Worm (Caenorhabditis elegans): Measurements from ENCODE around the gene C53D6.4.

C53D6.4 gene

DNA sequence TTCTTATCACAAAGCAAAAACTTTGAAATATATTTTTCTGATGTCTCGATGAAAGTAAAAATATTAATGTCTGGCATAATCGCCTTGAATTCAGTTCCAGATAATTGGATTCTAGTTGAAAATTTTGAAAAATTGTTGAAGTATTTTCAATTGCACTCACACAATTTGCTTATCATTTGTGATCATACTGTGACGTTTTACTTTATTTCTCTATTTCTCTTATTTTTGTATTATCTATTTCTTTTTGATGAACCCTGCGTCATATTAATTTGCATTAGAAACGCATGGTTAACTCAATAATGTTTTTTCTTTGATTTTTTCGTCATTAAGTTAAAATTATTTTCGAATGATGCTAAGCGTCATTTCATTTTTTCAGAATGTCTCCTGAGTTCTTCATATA, 10.5 kb downstream of the C53D6.4 start, which contains the start of gene C53D6.11:
Gene C53D6.11 (plus strand): TSS at position 328 of the 400 bp plus-strand sequence.
- TF ChIP-seq sdc-2 (tag; optimal IDR thresholded peaks at IDR 0.05) (no peak), ceh-30 (tag; optimal IDR thresholded peaks at IDR 0.05) (no peak), sox-2 (GFP tag; IDR thresholded peaks at IDR 0.05) (no peak), ceh-19 (GFP tag; optimal IDR thresholded peaks at IDR 0.05) (no peak), hlh-6 (tag; optimal IDR thresholded peaks at IDR 0.05) (no peak), pag-3 (tag; optimal IDR thresholded peaks at IDR 0.05; ENCODE audit: borderline replicate concordance) (no peak), elt-4 (tag; optimal IDR thresholded peaks at IDR 0.05) (no peak), fkh-6 (tag; optimal IDR thresholded peaks at IDR 0.05) (no peak), ref-2 (tag; optimal IDR thresholded peaks at IDR 0.05) (no peak), che-1 (tag; optimal IDR thresholded peaks at IDR 0.05) (no peak), nhr-232 (tag; optimal IDR thresholded peaks at IDR 0.05) (no peak), ceh-45 (GFP tag; IDR thresholded peaks at IDR 0.05) (no peak), eyg-1 (tag; optimal IDR thresholded peaks at IDR 0.05) (no peak), ama-1 (optimal IDR thresholded peaks at IDR 0.05) (no peak), mec-3 (tag; optimal IDR thresholded peaks at IDR 0.05; ENCODE audit: borderline replicate concordance) (no peak), odd-2 (tag; optimal IDR thresholded peaks at IDR 0.05) (no peak), npax-4 (tag; optimal IDR thresholded peaks at IDR 0.05) (no peak), pat-9 (tag; optimal IDR thresholded peaks at IDR 0.05) (no peak), pax-1 (tag; optimal IDR thresholded peaks at IDR 0.05) (no peak)

DNA sequence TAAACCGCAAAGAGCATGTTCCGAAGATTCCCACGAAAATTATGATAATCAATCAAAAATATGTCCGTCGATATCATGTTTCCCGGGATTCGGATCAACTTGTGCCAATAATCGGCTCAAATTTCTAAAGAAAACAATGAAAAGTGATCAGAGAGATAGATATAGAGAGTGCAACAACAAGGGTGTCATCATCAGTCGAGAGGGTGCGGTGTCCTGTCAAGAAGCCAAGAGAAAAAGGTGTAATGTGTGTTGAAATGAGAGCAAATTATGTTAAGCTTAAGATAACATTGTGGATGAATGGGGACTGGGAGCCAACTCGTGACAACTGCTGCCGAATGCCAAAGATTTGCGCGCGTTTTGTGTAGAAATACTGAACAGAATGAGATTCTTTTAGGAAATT, 12.8 kb downstream of the C53D6.4 start:
- no peak for TF ChIP-seq K02D7.2 (tag; optimal IDR thresholded peaks at IDR 0.05)
- peak; percentile 69 for TF ChIP-seq unc-55 (GFP tag; optimal IDR thresholded peaks at IDR 0.05)
- TF ChIP-seq ref-2 (tag; optimal IDR thresholded peaks at IDR 0.05), result no peak
- TF ChIP-seq rnt-1 (tag; optimal IDR thresholded peaks at IDR 0.05), result peak; percentile 51
- TF ChIP-seq ceh-34 (tag; optimal IDR thresholded peaks at IDR 0.05), result peak; percentile 74

DNA sequence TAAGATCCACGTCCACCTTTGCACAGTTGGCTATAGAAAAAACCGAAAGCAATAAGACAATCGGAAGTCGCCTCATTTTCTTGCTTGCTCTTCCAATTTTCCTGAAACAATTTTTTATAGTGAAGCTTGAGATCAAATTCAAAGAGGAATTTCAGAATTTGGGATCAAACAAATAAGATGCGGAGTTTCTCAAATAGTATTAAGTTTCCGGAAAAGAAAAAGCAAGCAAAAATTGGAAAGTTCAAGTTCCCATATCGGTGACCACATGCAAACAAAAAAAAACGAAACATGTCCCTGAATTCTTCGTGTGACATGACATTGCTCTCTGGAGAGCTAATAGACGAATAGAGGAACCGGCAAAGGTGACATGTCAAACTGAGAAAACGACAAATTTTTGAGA, 15.4 kb downstream of the C53D6.4 start, which contains the start of gene unc-129:
Gene unc-129 (minus strand): TSS at position 101 of the 400 bp plus-strand sequence.
- TF ChIP-seq K02D7.2 (tag; optimal IDR thresholded peaks at IDR 0.05) (no peak), hlh-13 (GFP tag; optimal IDR thresholded peaks at IDR 0.05) (no peak), zip-5 (tag; optimal IDR thresholded peaks at IDR 0.05) (no peak), tbx-2 (tag; optimal IDR thresholded peaks at IDR 0.05) (no peak), unc-55 (GFP tag; optimal IDR thresholded peaks at IDR 0.05) (no peak), ets-4 (tag; optimal IDR thresholded peaks at IDR 0.05) (no peak), ceh-45 (GFP tag; IDR thresholded peaks at IDR 0.05) (no peak), ztf-16 (tag; optimal IDR thresholded peaks at IDR 0.05) (no peak), mec-3 (tag; optimal IDR thresholded peaks at IDR 0.05; ENCODE audit: borderline replicate concordance) (no peak), ceh-30 (tag; optimal IDR thresholded peaks at IDR 0.05) (no peak), fkh-6 (tag; optimal IDR thresholded peaks at IDR 0.05) (no peak), unc-42 (tag; optimal IDR thresholded peaks at IDR 0.05) (no peak), fkh-10 (GFP tag; optimal IDR thresholded peaks at IDR 0.05) (no peak), ama-1 (optimal IDR thresholded peaks at IDR 0.05) (no peak)

DNA sequence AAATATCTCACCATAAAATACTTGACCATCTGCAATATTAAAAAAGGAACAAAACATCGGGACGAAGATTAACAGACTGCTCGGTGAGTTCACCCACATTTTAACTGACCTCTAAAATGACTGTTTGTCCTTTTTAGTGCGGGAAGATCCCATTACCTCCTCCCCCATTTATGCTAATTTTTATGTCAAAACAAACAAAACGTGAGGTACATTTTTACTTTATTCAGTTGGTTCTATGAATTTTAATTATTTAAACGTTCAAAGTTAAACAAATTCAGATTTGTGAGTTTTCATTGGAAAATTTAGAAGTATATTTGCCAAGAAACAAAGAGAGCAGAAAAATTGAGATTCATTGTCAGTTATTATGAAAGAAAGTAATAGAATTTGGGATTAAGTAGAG, 18.1 kb downstream of the C53D6.4 start, which contains the start of gene C53D6.8:
Gene C53D6.8 (minus strand): TSS at position 101 of the 400 bp plus-strand sequence.
- TF ChIP-seq ahr-1 (tag; optimal IDR thresholded peaks at IDR 0.05), result no peak
- no peak for TF ChIP-seq nhr-11 (tag; optimal IDR thresholded peaks at IDR 0.05)
- no peak for TF ChIP-seq eyg-1 (tag; optimal IDR thresholded peaks at IDR 0.05)
- no peak for TF ChIP-seq fkh-6 (tag; optimal IDR thresholded peaks at IDR 0.05)
- TF ChIP-seq unc-3 (GFP tag; conservative IDR thresholded peaks at IDR 0.05), result no peak
- TF ChIP-seq unc-3 (tag; optimal IDR thresholded peaks at IDR 0.05), result no peak
- TF ChIP-seq che-1 (tag; optimal IDR thresholded peaks at IDR 0.05), result no peak
- no peak for TF ChIP-seq hlh-13 (GFP tag; optimal IDR thresholded peaks at IDR 0.05)
- no peak for TF ChIP-seq pat-9 (tag; optimal IDR thresholded peaks at IDR 0.05)
- TF ChIP-seq gmeb-2 (tag; optimal IDR thresholded peaks at IDR 0.05), result no peak
- TF ChIP-seq unc-86 (tag; optimal IDR thresholded peaks at IDR 0.05), result no peak
- TF ChIP-seq pros-1 (tag; optimal IDR thresholded peaks at IDR 0.05), result no peak
- TF ChIP-seq ceh-24 (tag; optimal IDR thresholded peaks at IDR 0.05), result no peak
- no peak for TF ChIP-seq zip-5 (tag; optimal IDR thresholded peaks at IDR 0.05)
- no peak for TF ChIP-seq rnt-1 (tag; optimal IDR thresholded peaks at IDR 0.05)
- TF ChIP-seq hlh-15 (tag; optimal IDR thresholded peaks at IDR 0.05), result no peak
- TF ChIP-seq K02D7.2 (tag; optimal IDR thresholded peaks at IDR 0.05), result no peak
- TF ChIP-seq pha-4 (tag; optimal IDR thresholded peaks at IDR 0.05), result no peak
- TF ChIP-seq ceh-6 (GFP tag; optimal IDR thresholded peaks at IDR 0.05), result no peak
- TF ChIP-seq odd-2 (tag; optimal IDR thresholded peaks at IDR 0.05), result no peak

Data from whole organism, late embryonic.